Fruit fly (Drosophila melanogaster): ENCODE results near the gene CG7102.

- TF ChIP-seq ttk (optimal IDR thresholded peaks at IDR 0.05) (no peak), insv (optimal IDR thresholded peaks at IDR 0.05) (no peak), Sin3A (optimal IDR thresholded peaks at IDR 0.05) (no peak), h (optimal IDR thresholded peaks at IDR 0.05) (no peak)
These were observed 38.1 kb upstream of the CG7102 start for dm6 chr2L:7925389-7925788.
